Fruit fly (Drosophila melanogaster) whole organism, embryonic: ENCODE measurements around the gene CG11836.

Experiments
- ATbp ChIP-seq: fragments of 200-800 bp; sonication (Bioruptor generic); optimal IDR thresholded peaks from 2 replicates; lab custom pipeline; 2017; ENCODE audit warnings: missing biosample characterization, mild to moderate bottlenecking, missing genetic modification characterization, missing genetic modification reagents
- Atf3 ChIP-seq: fragments of 200-800 bp; sonication (Bioruptor generic); optimal IDR thresholded peaks from 3 replicates; lab custom pipeline; 2016; ENCODE audit warnings: missing biosample characterization, missing genetic modification characterization
- CG15696 ChIP-seq: fragments of 200-800 bp; sonication (Bioruptor generic); optimal IDR thresholded peaks from 2 replicates; lab custom pipeline; 2019; ENCODE audit warnings: missing biosample characterization, mild to moderate bottlenecking, missing genetic modification characterization, moderate library complexity
- CG18476 ChIP-seq: fragments of 200-800 bp; sonication (Bioruptor generic); optimal IDR thresholded peaks from 2 replicates; lab custom pipeline; 2016; ENCODE audit warnings: missing biosample characterization, mild to moderate bottlenecking, missing genetic modification characterization
- CG2202 ChIP-seq: fragments of 200-800 bp; sonication (Bioruptor generic); optimal IDR thresholded peaks from 2 replicates; lab custom pipeline; 2018; ENCODE audit warnings: missing biosample characterization, mild to moderate bottlenecking, missing genetic modification characterization
- CG6765 ChIP-seq: fragments of 200-800 bp; sonication (Bioruptor generic); optimal IDR thresholded peaks from 3 replicates; lab custom pipeline; 2017; ENCODE audit warnings: missing biosample characterization, mild to moderate bottlenecking, missing genetic modification characterization
- CG7839 ChIP-seq: fragments of 200-800 bp; sonication (Bioruptor generic); optimal IDR thresholded peaks from 3 replicates; lab custom pipeline; 2018; ENCODE audit warnings: missing biosample characterization, mild to moderate bottlenecking, missing genetic modification characterization, moderate library complexity
- Mrtf ChIP-seq: fragments of 200-800 bp; sonication (Bioruptor generic); IDR thresholded peaks from 3 replicates; pipeline ENCODE4 v1.3.6; 2022; ENCODE audit warnings: missing biosample characterization, missing genetic modification characterization
- gem ChIP-seq: fragments of 200-800 bp; sonication (Bioruptor generic); optimal IDR thresholded peaks from 2 replicates; lab custom pipeline; 2019; ENCODE audit warnings: missing biosample characterization, mild to moderate bottlenecking, missing genetic modification characterization, moderate library complexity
- onecut ChIP-seq: fragments of 200-800 bp; sonication (Bioruptor generic); IDR thresholded peaks from 2 replicates; pipeline ENCODE4 v1.3.6; 2022; ENCODE audit warnings: missing biosample characterization, missing genetic modification characterization
- ranshi ChIP-seq: fragments of 200-800 bp; sonication (Bioruptor generic); IDR thresholded peaks from 2 replicates; pipeline ENCODE4 v1.3.6; 2022; ENCODE audit warnings: missing biosample characterization, missing genetic modification characterization
- wdn ChIP-seq: fragments of 200-800 bp; sonication (Bioruptor generic); IDR thresholded peaks from 2 replicates; pipeline ENCODE4 v1.3.6; 2022; ENCODE audit warnings: missing biosample characterization, missing genetic modification characterization
- yki ChIP-seq: fragments of >200 bp; optimal IDR thresholded peaks from 3 replicates; lab custom pipeline; 2018

DNA sequence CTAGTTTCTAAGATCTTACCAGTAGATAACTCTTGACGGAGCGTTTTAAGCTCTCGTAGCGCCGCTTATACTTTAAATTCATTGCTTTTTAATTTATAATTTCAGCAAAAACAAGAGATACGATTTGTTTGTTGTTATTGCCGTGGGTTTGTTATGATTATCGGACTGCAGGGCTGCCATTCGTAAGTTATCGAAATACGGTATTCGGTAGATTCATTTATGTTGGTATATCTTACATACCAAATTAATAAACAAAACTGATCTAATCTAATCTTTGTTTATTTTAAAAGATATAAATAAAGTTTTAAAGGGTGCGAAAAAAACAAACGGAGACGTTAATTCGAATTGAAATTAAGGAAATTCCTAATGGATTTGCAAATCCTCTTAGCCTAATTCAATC, 14.9 kb upstream of the CG11836 start, which contains the start of the genes CG31111 and stac:
- no peak for TF ChIP-seq Atf3 (GFP tag; lab: Kevin White, UChicago)
- no peak for TF ChIP-seq Mrtf
- TF ChIP-seq CG7839 (tag; lab: Kevin White, UChicago), result no peak
- TF ChIP-seq CG15696, result no peak
- TF ChIP-seq ATbp, result no peak
- no peak for TF ChIP-seq wdn (GFP tag; lab: Robert Waterston, UW)
- TF ChIP-seq CG18476, result no peak
- no peak for TF ChIP-seq CG2202 (tag; lab: Kevin White, UChicago)
- no peak for TF ChIP-seq ranshi (GFP tag; lab: Robert Waterston, UW)
- TF ChIP-seq yki (lab: Kevin White, UChicago), result no peak
- TF ChIP-seq CG6765 (GFP tag; lab: Kevin White, UChicago), result no peak
- no peak for TF ChIP-seq gem (tag; lab: Kevin White, UChicago)
- TF ChIP-seq onecut (GFP tag; lab: Robert Waterston, UW), result no peak
